Worm (Caenorhabditis elegans) whole organism, L4 larva: ENCODE data around the gene T14G12.12.

Experiments used
- ZK337.2 ChIP-seq: fragments of 200-800 bp; sonication (Bioruptor generic); IDR thresholded peaks from 2 replicates; pipeline ENCODE4 v1.3.6; 2022; ENCODE audit warnings: missing genetic modification reagents, missing genetic modification characterization, missing compliant biosample characterization
- aha-1 ChIP-seq: fragments of 150-350 bp; peaks from one replicate; lab custom pipeline; 2014; ENCODE audit warnings: missing biosample characterization, missing genetic modification characterization
- ama-1 ChIP-seq: fragments of 150-350 bp; optimal IDR thresholded peaks from 2 replicates; lab custom pipeline; 2014; ENCODE audit warnings: inconsistent platforms, mixed read lengths
- ceh-44 ChIP-seq: fragments of 200-800 bp; sonication (Bioruptor generic); IDR thresholded peaks from 2 replicates; pipeline ENCODE4 v1.3.6; 2022; ENCODE audit warnings: missing genetic modification reagents, missing genetic modification characterization, missing compliant biosample characterization
- ces-1 ChIP-seq: fragments of 150-350 bp; sonication (generic microtip); optimal IDR thresholded peaks from 4 replicates; lab custom pipeline; 2014; ENCODE audit warnings: missing biosample characterization, missing genetic modification reagents, missing genetic modification characterization
- daf-16 ChIP-seq, 3 experiments: sonication (generic microtip); optimal IDR thresholded peaks; 2 replicates each; lab custom pipeline; 2016 to 2017; ENCODE audit warnings: missing genetic modification characterization in 3 of 3, missing genetic modification reagents in 3 of 3, mild to moderate bottlenecking in 2 of 3, missing compliant biosample characterization in 2 of 3, missing biosample characterization in 1 of 3, moderate library complexity in 1 of 3
- daf-8 ChIP-seq: fragments of 200-800 bp; sonication (Bioruptor generic); IDR thresholded peaks from 2 replicates; pipeline ENCODE4 v1.3.6; 2022; ENCODE audit warnings: missing genetic modification characterization, missing compliant biosample characterization
- dve-1 ChIP-seq: sonication (generic microtip); optimal IDR thresholded peaks from 2 replicates; lab custom pipeline; 2017; ENCODE audit warnings: antibody characterized with exemption, mild to moderate bottlenecking, missing genetic modification characterization, missing compliant biosample characterization; ENCODE audit not compliant: insufficient read depth
- gei-8 ChIP-seq: fragments of 200-800 bp; sonication (Bioruptor generic); optimal IDR thresholded peaks from 2 replicates; lab custom pipeline; 2018; ENCODE audit warnings: mild to moderate bottlenecking, missing genetic modification characterization, missing compliant biosample characterization
- hlh-11 ChIP-seq: fragments of 200-800 bp; sonication (Bioruptor generic); optimal IDR thresholded peaks from 2 replicates; lab custom pipeline; 2018; ENCODE audit warnings: mild to moderate bottlenecking, missing genetic modification characterization, missing compliant biosample characterization
- hlh-30 ChIP-seq: sonication (generic microtip); optimal IDR thresholded peaks from 2 replicates; lab custom pipeline; 2017; ENCODE audit warnings: antibody characterized with exemption, mild to moderate bottlenecking, missing genetic modification characterization, missing compliant biosample characterization; ENCODE audit not compliant: insufficient read depth
- hmg-1.1 ChIP-seq: fragments of 200-800 bp; sonication (Bioruptor generic); IDR thresholded peaks from 2 replicates; pipeline ENCODE4 v1.3.6; 2022; ENCODE audit warnings: missing genetic modification reagents, missing genetic modification characterization, missing compliant biosample characterization
- jun-1 ChIP-seq: fragments of 150-350 bp; optimal IDR thresholded peaks from 2 replicates; lab custom pipeline; 2014; ENCODE audit warnings: missing biosample characterization, missing genetic modification reagents, missing genetic modification characterization
- madf-5 ChIP-seq, 2 experiments: fragments of 200-800 bp; sonication (Bioruptor generic); IDR thresholded peaks; 2 replicates each; pipeline ENCODE4 v1.3.6; 2022; ENCODE audit warnings: missing compliant biosample characterization in 2 of 2, missing genetic modification characterization in 2 of 2
- mdt-29 ChIP-seq: fragments of 200-800 bp; sonication (Bioruptor generic); IDR thresholded peaks from 2 replicates; pipeline ENCODE4 v1.3.6; 2022; ENCODE audit warnings: missing genetic modification reagents, missing genetic modification characterization, missing compliant biosample characterization
- mes-2 ChIP-seq: sonication (generic microtip); optimal IDR thresholded peaks from 2 replicates; lab custom pipeline; 2016; ENCODE audit warnings: missing genotype, mild to moderate bottlenecking, missing genetic modification characterization, missing compliant biosample characterization; ENCODE audit not compliant: poor library complexity, severe bottlenecking
- mxl-3 ChIP-seq: fragments of 200-800 bp; sonication (Bioruptor generic); optimal IDR thresholded peaks from 2 replicates; lab custom pipeline; 2018; ENCODE audit warnings: mild to moderate bottlenecking, missing genetic modification characterization, missing compliant biosample characterization
- nhr-102 ChIP-seq: sonication (generic microtip); optimal IDR thresholded peaks from 2 replicates; lab custom pipeline; 2016; ENCODE audit warnings: mild to moderate bottlenecking, missing genetic modification characterization, moderate library complexity, missing compliant biosample characterization
- nhr-11 ChIP-seq: fragments of 150-350 bp; optimal IDR thresholded peaks from 2 replicates; lab custom pipeline; 2014; ENCODE audit warnings: missing biosample characterization, missing genetic modification characterization
- nhr-28 ChIP-seq: fragments of 150-350 bp; optimal IDR thresholded peaks from 2 replicates; lab custom pipeline; 2014; ENCODE audit warnings: missing biosample characterization, missing genetic modification characterization
- nhr-41 ChIP-seq: fragments of 200-800 bp; sonication (Bioruptor generic); IDR thresholded peaks from 2 replicates; pipeline ENCODE4 v1.3.6; 2022; ENCODE audit warnings: missing genetic modification reagents, missing genetic modification characterization, missing compliant biosample characterization
- nhr-77 ChIP-seq: fragments of 150-350 bp; optimal IDR thresholded peaks from 2 replicates; lab custom pipeline; 2014; ENCODE audit warnings: missing biosample characterization, missing genetic modification characterization
- php-3 ChIP-seq: fragments of 200-800 bp; sonication (Bioruptor generic); IDR thresholded peaks from 2 replicates; pipeline ENCODE4 v1.3.6; 2022; ENCODE audit warnings: missing genetic modification reagents, missing genetic modification characterization, missing compliant biosample characterization
- pqm-1 ChIP-seq: sonication (generic microtip); optimal IDR thresholded peaks from 2 replicates; lab custom pipeline; 2017; ENCODE audit warnings: missing biosample characterization, missing genetic modification characterization
- rbr-2 ChIP-seq: sonication (generic microtip); optimal IDR thresholded peaks from 2 replicates; lab custom pipeline; 2016; ENCODE audit warnings: missing genotype, missing genetic modification characterization, missing compliant biosample characterization
- unc-62 ChIP-seq, 3 experiments: fragments of 150-350 bp in 1 of 3; sonication (generic microtip); optimal IDR thresholded peaks in 2 of 3; peaks in 1 of 3; 1 replicate in 1 of 3; 2 replicates in 2 of 3; lab custom pipeline; 2014 to 2017; ENCODE audit warnings: missing biosample characterization in 3 of 3, missing genetic modification characterization in 3 of 3, missing genetic modification reagents in 3 of 3, missing genotype in 1 of 3
- vab-7 ChIP-seq: fragments of 200-800 bp; sonication (Bioruptor generic); IDR thresholded peaks from 2 replicates; pipeline ENCODE4 v1.3.6; 2022; ENCODE audit warnings: missing genetic modification reagents, missing genetic modification characterization, missing compliant biosample characterization
- zfp-2 ChIP-seq: sonication (generic microtip); optimal IDR thresholded peaks from 2 replicates; lab custom pipeline; 2016; ENCODE audit warnings: mild to moderate bottlenecking, missing genetic modification characterization, missing compliant biosample characterization

Gene T14G12.12

DNA sequence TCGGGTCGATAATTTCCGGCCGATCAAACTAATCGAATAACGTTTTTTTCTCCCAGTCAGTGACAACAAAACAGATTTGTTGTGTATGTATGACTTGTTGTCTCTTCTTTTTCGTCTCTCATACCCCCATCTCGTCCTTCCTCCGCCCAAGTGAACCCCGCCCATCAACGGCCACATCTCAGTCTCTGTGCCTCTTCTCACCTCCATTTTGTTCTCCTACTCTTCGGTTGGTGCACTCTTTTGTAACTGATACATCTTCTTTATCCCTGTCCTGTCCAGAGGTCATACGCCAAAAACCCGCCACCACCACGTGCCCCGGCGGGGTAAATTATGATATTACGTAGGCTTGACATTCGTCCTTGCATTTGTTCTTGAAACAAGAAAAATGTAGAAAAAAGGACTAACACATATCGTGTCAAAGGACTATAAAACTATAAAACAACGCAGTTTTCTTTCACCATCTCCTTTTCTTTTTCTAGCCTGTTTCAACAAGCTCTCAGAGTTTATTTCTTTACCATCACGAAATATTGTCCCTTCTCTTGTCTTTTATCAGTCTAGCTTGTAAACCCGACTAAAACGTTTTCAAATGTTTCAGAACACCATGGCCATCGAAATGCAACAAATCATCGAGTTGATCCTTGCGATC lies 29.3 kb upstream of the T14G12.12 start, which contains the start of gene pmpl-1 (continued):
- TF ChIP-seq unc-62 (GFP tag; optimal IDR thresholded peaks at IDR 0.05 in 1 of 2; lab: Kevin White, UChicago) (peak in 1 of 2 experiments; percentile 93), unc-62 (tag; optimal IDR thresholded peaks at IDR 0.05; lab: Kevin White, UChicago) (no peak), ama-1 (peak; percentile 81), gei-8 (GFP tag; lab: Kevin White, UChicago) (no peak), mes-2 (peak; percentile 18), nhr-11 (tag; lab: Kevin White, UChicago) (peak; percentile 33)

DNA sequence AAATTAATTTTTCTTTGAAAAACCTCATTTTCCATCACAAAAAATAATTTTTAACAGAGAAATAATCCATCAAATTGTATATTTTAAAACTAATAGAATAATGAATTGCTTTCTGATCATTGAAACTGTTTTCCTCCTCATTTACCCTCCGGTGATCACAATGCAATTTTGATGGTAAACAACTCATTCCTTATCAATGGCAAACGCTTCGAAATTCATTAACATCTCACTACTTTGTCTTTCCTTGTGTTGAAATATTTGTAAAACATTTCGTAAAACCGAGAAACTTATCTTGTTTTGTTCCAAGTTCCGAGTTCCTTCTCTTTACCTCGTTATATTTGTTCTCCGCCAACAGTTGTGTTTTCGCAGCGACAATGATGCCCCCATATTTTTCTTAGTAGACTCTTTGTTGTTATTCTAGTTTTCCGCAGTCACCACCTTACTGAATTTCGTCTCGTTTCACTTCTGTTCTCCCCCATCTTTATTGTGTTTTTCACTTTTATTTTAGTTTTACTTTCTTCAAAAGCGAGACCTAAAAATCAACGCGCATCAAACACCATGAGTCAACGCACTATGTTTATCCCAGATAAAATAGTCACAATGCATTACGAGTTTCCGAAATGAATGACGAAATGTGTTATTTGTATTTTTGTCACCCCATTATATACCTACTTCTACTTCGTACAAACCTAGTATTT lies 27.0 kb upstream of the T14G12.12 start:
- TF ChIP-seq mdt-29: no peak
- peak; percentile 13 for TF ChIP-seq hlh-30 (tag; lab: Kevin White, UChicago)
- TF ChIP-seq daf-16 (GFP tag; optimal IDR thresholded peaks at IDR 0.05; lab: Kevin White, UChicago): no peak
- TF ChIP-seq daf-16 (tag; optimal IDR thresholded peaks at IDR 0.05; lab: Kevin White, UChicago): peak; percentile 96
- no peak for TF ChIP-seq ZK337.2 (GFP tag; lab: Robert Waterston, UW)
- TF ChIP-seq dve-1 (tag; lab: Kevin White, UChicago): peak; percentile 30
- no peak for TF ChIP-seq nhr-102 (tag; lab: Kevin White, UChicago)
- TF ChIP-seq nhr-28 (tag; lab: Kevin White, UChicago): peak; percentile 24
- TF ChIP-seq pqm-1 (tag; lab: Kevin White, UChicago): peak; percentile 32
- TF ChIP-seq hmg-1.1 (GFP tag; lab: Robert Waterston, UW): no peak

DNA sequence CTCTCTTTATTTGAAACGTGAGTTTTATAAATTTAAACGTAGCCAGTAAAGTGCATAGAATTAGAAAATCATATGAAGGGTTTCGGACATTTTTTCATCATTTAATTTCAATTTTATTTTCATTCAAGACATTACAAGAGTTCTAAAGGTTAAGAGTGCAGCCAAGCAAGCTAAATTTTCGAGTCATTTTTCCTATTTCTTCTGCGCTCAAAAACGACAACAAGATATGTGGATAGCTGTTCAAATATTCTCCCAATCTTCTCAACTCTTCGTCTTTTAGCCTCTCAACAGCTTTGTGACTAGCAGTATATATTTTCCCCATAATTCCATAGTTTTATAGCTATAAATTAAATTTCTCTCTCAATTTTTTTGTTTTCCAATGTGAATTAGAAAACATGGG lies 25.4 kb upstream of the T14G12.12 start:
- TF ChIP-seq unc-62 (GFP tag; optimal IDR thresholded peaks at IDR 0.05 in 1 of 2; lab: Kevin White, UChicago): peak in 1 of 2 experiments; percentile 97
- TF ChIP-seq unc-62 (tag; optimal IDR thresholded peaks at IDR 0.05; lab: Kevin White, UChicago): no peak
- TF ChIP-seq jun-1 (tag; lab: Kevin White, UChicago): no peak

DNA sequence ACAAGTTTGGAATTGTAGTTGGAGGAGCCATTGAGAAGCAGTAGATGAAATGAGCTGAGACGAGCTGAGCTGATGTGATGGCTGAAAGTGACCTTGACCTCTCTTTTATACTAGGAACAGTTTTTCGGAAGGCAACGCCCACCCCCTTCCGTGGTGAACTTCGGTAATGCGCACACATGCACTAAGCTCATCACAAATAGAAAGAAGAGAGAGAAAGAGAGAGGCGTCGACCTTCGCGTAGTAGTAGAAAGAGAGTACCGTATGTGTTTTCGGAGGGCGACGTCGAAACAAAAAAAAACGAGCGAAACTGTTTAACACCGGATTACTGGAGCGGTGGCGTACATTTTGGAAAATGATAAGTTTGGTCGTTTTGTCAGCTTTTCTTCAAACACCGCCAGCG lies 22.7 kb upstream of the T14G12.12 start, which contains the start of gene marg-1:
Gene marg-1 (minus strand): TSS at position 101 of the 400 bp plus-strand sequence.
- TF ChIP-seq aha-1 (tag; lab: Kevin White, UChicago) (peak; percentile 27), nhr-77 (tag; lab: Kevin White, UChicago) (no peak)

DNA sequence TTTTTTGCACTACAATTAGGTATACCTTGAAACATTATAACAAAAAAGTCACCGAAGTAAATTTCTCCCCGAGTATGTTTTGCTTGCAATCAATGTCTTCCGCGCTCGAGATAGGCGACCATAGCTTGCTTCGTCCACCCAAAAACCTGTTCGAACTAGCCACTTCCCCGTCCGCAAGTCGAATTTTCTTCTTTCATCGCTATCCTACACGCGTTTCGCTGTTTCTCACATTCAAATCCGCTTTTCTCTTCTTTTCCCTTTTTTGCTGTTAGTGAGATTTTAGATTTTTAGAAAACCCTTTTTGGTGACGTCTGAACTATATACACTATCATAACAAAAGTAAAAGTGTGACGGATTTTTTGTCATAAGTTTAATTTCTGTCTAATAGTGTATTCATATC lies 14.9 kb upstream of the T14G12.12 start:
- peak in 1 of 2 experiments; percentile 95 for TF ChIP-seq unc-62 (GFP tag; optimal IDR thresholded peaks at IDR 0.05 in 1 of 2; lab: Kevin White, UChicago)
- no peak for TF ChIP-seq unc-62 (tag; optimal IDR thresholded peaks at IDR 0.05; lab: Kevin White, UChicago)
- TF ChIP-seq nhr-28 (tag; lab: Kevin White, UChicago): peak; percentile 7
- TF ChIP-seq daf-8 (GFP tag; lab: Robert Waterston, UW): no peak
- TF ChIP-seq hlh-11 (tag; lab: Kevin White, UChicago): peak; percentile 14
- peak; percentile 5 for TF ChIP-seq mxl-3 (GFP tag; lab: Kevin White, UChicago)
- TF ChIP-seq aha-1 (tag; lab: Kevin White, UChicago): peak; percentile 4
- TF ChIP-seq dve-1 (tag; lab: Kevin White, UChicago): no peak
- TF ChIP-seq php-3: no peak

DNA sequence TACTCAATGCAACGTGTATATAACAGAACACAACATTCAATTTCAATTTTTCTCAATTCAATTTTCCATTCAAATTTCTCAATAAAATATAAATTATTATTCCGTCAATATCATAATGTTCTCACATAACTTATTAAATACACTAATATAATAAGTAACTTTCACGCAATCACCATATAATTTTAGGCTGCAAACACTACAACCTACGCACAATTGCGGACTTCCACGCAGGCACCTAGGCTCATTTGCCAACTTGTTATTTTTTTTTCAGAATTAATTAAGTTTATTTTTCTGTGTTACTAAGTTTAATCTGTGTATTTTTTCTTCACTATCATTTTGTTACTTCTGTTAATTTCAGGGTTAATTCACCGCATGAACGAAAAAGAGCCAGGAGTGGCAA lies 14.1 kb upstream of the T14G12.12 start, which contains the start of gene F47B7.2:
Gene F47B7.2 (plus strand): TSS at position 358 of the 400 bp plus-strand sequence.
- no peak for TF ChIP-seq vab-7 (GFP tag; lab: Robert Waterston, UW)
- peak; percentile 10 for TF ChIP-seq rbr-2 (tag; lab: Kevin White, UChicago)
- peak; percentile 40 for TF ChIP-seq mes-2
- no peak for TF ChIP-seq madf-5 (GFP tag; IDR thresholded peaks at IDR 0.05; lab: Robert Waterston, UW)
- no peak for TF ChIP-seq zfp-2 (tag; lab: Kevin White, UChicago)
- TF ChIP-seq ceh-44 (GFP tag; lab: Robert Waterston, UW): no peak
- no peak for TF ChIP-seq nhr-41 (GFP tag; lab: Robert Waterston, UW)
- peak; percentile 31 for TF ChIP-seq ces-1
- TF ChIP-seq pqm-1 (tag; lab: Kevin White, UChicago): no peak
